Fruit fly (Drosophila melanogaster): ENCODE results near the gene CG3191.
A peak's percentile ranks its signal among the peaks of the same experiment; 100 is the strongest.

The CG3191 gene

DNA sequence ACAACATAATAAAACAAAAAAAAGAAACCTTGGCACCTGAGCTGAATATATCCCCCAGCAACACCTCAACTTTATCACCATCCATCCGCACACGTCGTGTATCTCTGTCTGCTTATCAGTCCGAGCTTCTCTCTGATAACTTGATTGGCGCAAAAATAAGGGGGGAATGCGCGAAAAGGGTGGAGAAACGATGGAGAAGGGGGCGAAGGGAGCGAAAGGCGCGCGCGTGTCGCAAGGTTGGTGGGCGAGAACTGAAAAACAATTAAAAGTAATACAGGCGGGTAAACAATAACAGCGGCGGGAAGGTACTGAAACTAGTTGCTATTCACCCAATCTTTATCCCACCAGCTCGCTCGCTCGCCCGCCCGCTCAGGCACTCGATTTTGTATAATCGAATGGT is 34.5 kb upstream of the CG3191 start (continued):
- TF ChIP-seq CG34376 (GFP tag; optimal IDR thresholded peaks at IDR 0.05) (peak; percentile 45), caup (GFP tag; optimal IDR thresholded peaks at IDR 0.05; ENCODE audit: severe bottlenecking) (peak; percentile 22), CG9932 (GFP tag; IDR thresholded peaks at IDR 0.05) (0 out of 2 replicates have a peak, but pooled peaks have one; percentile 14), CG8290 (GFP tag; optimal IDR thresholded peaks at IDR 0.05) (no peak), CG8290 (tag; optimal IDR thresholded peaks at IDR 0.05) (peak in 1 of 2 experiments; percentile 10), GATAe (GFP tag; conservative IDR thresholded peaks at IDR 0.05) (peak; percentile 85)

DNA sequence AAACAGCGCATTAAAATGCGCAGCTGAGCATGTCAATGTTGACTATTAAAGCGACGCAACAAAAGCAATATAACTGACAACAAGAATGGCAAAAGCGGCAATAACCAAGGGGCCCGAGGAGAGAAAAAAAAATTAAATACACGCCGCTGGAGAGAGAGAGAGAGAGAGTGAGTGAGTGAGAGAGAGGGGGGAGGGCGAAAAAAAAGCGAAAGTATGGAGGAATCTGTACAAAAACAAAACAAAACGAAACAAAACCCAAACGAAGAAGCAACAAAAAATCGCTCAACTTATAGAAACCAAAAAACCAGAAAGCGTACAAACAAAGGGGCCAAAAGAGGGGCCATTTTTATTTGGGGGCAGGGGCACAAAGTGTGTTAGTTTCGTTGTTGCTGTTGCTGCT is 31.7 kb upstream of the CG3191 start:
- no peak for TF ChIP-seq CG11093 (GFP tag; IDR thresholded peaks at IDR 0.05)
- no peak for TF ChIP-seq Ssrp (tag; optimal IDR thresholded peaks at IDR 0.05)
- peak; percentile 16 to 60 for TF ChIP-seq Trl (optimal IDR thresholded peaks at IDR 0.05)
- no peak for TF ChIP-seq Trl (GFP tag; optimal IDR thresholded peaks at IDR 0.05)
- TF ChIP-seq chinmo (GFP tag; IDR thresholded peaks at IDR 0.05; ENCODE audit: partially characterized antibody) = 0 out of 4 replicates have a peak, but pooled peaks have one; percentile 28
- TF ChIP-seq CG2202 (tag; optimal IDR thresholded peaks at IDR 0.05) = no peak
- no peak for TF ChIP-seq seq (GFP tag; IDR thresholded peaks at IDR 0.05)
- TF ChIP-seq kni (GFP tag; optimal IDR thresholded peaks at IDR 0.05) = peak; percentile 27
- peak; percentile 1 for TF ChIP-seq Med (GFP tag)
- TF ChIP-seq bsh (GFP tag; optimal IDR thresholded peaks at IDR 0.05) = no peak
- TF ChIP-seq CG14860 (GFP tag; IDR thresholded peaks at IDR 0.05; ENCODE audit: partially characterized antibody) = no peak
- TF ChIP-seq crol (GFP tag; IDR thresholded peaks at IDR 0.05) = peak; percentile 45; the same call in 1 of the 2 replicates
- no peak for TF ChIP-seq CG15011 (GFP tag; optimal IDR thresholded peaks at IDR 0.05)
- no peak for TF ChIP-seq Abd-B (GFP tag; optimal IDR thresholded peaks at IDR 0.05)
- TF ChIP-seq Atf6 (GFP tag; IDR thresholded peaks at IDR 0.05) = no peak
- no peak for TF ChIP-seq CG10462 (GFP tag; optimal IDR thresholded peaks at IDR 0.05)
- peak; percentile 99 for TF ChIP-seq Blimp-1 (GFP tag; optimal IDR thresholded peaks at IDR 0.05)
- peak; percentile 27 for TF ChIP-seq sd (tag; optimal IDR thresholded peaks at IDR 0.05)
- peak; percentile 73 for TF ChIP-seq sqz (GFP tag; optimal IDR thresholded peaks at IDR 0.05)
- TF ChIP-seq trem (tag; optimal IDR thresholded peaks at IDR 0.05) = no peak

DNA sequence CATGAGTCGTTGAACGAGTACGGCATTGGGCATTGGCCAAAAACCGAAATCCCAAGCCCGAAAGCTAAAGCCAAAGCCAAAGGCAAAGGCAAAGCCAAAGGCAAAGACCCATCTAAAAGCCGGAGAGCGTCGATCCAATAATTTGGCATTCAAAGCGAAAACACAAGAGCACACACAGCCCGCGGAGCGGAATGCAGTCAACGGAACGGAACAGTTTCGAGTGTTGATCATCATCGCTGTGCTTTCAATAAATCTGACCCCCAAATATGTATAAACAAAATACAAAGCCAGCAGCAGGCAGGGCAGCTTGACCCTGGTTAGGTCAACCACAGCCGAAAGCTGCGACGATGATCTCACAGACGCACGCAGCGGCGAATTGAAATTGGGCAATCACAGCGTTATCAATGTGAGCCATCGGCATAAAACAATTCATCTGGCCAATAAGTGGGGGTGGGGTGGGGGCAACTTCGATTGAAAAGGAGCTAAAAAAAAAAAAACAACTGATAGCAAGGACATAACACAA is 27.1 kb upstream of the CG3191 start:
- TF ChIP-seq gem (tag; optimal IDR thresholded peaks at IDR 0.05) (no peak), Med (GFP tag) (peak; percentile 70), Eip74EF (GFP tag; optimal IDR thresholded peaks at IDR 0.05) (peak in 1 of 2 experiments; percentile 31), CG11560 (tag; IDR thresholded peaks at IDR 0.05) (no peak), Hr78 (GFP tag; optimal IDR thresholded peaks at IDR 0.05) (peak in 1 of 2 experiments; percentile 80), bsh (GFP tag; optimal IDR thresholded peaks at IDR 0.05) (no peak), pfk (GFP tag; optimal IDR thresholded peaks at IDR 0.05) (peak; percentile 61), CG9609 (GFP tag; optimal IDR thresholded peaks at IDR 0.05) (no peak), CG12769 (tag; optimal IDR thresholded peaks at IDR 0.05) (peak; percentile 27), ftz-f1 (GFP tag; optimal IDR thresholded peaks at IDR 0.05) (peak; percentile 28), CG10543 (GFP tag; optimal IDR thresholded peaks at IDR 0.05) (peak; percentile 14), CG9932 (GFP tag; IDR thresholded peaks at IDR 0.05) (peak; percentile 15; the same call in 1 of the 2 replicates), Pdp1 (GFP tag; optimal IDR thresholded peaks at IDR 0.05) (peak in 1 of 2 experiments; percentile 11), chinmo (GFP tag; IDR thresholded peaks at IDR 0.05; ENCODE audit: partially characterized antibody) (peak; percentile 93), Sox102F (GFP tag; optimal IDR thresholded peaks at IDR 0.05) (no peak), sd (tag; optimal IDR thresholded peaks at IDR 0.05) (peak; percentile 52)

Data from whole organism, embryonic.